Fruit fly (Drosophila melanogaster): ENCODE results near the gene Semp1.
"Not testable (repeated sequence)": the region's sequence is repeated elsewhere in the genome, so short reads cannot be mapped to it uniquely, and the experiment has no call there.

Gene Semp1

DNA sequence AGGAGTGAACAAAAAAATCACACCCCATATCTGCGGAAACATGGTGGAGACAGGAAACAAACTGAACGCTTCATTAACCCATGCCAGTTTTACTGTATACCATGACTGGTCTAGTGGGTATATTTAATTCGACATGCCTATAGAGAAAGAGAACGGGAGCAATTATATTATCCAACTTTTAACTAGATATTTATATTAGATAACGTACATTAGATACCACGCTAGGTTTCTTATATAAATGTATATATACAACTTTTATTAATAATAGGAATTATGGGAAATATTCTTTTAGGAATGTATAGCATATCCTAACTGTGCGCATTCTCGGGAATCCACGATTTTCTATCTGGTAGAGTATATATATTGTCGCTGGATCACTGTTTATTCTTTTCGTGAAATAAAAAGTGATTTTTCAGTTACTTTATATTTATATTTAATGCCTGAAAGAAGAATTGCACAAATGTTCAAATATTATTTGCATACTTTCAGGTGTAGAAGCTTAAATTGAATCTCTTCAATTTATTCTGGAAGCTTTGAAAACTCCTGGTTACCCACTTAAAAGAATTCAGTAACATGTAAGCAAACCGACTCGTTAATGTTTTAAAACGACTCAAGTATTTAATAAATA, at the start of gene Semp1:
TSS of gene Semp1 (minus strand) at position 51 of the 628 bp plus-strand sequence.
- no peak for TF ChIP-seq usp (GFP tag; optimal IDR thresholded peaks at IDR 0.05)
- no peak for TF ChIP-seq sage (GFP tag; optimal IDR thresholded peaks at IDR 0.05)
- TF ChIP-seq woc (GFP tag; optimal IDR thresholded peaks at IDR 0.05) = no peak
- no peak for TF ChIP-seq dmrt93B (GFP tag; optimal IDR thresholded peaks at IDR 0.05)
- no peak for TF ChIP-seq h (GFP tag; optimal IDR thresholded peaks at IDR 0.05)
- TF ChIP-seq dsf (GFP tag; optimal IDR thresholded peaks at IDR 0.05; ENCODE audit: borderline replicate concordance) = no peak
- TF ChIP-seq foxo (GFP tag; optimal IDR thresholded peaks at IDR 0.05) = no peak
- no peak for TF ChIP-seq CG9705 (GFP tag; optimal IDR thresholded peaks at IDR 0.05)
- TF ChIP-seq ey (GFP tag; optimal IDR thresholded peaks at IDR 0.05) = no peak
- no peak for TF ChIP-seq Mio (GFP tag; optimal IDR thresholded peaks at IDR 0.05)
- no peak for TF ChIP-seq Jra (GFP tag; optimal IDR thresholded peaks at IDR 0.05)
- TF ChIP-seq N (GFP tag; optimal IDR thresholded peaks at IDR 0.05) = no peak
- TF ChIP-seq Hr78 (GFP tag; optimal IDR thresholded peaks at IDR 0.05) = no peak
- no peak for TF ChIP-seq sv (GFP tag; optimal IDR thresholded peaks at IDR 0.05)
- no peak for TF ChIP-seq tai (GFP tag; optimal IDR thresholded peaks at IDR 0.05)
- TF ChIP-seq fru (GFP tag; optimal IDR thresholded peaks at IDR 0.05) = no peak
- TF ChIP-seq brk (GFP tag; optimal IDR thresholded peaks at IDR 0.05) = no peak

DNA sequence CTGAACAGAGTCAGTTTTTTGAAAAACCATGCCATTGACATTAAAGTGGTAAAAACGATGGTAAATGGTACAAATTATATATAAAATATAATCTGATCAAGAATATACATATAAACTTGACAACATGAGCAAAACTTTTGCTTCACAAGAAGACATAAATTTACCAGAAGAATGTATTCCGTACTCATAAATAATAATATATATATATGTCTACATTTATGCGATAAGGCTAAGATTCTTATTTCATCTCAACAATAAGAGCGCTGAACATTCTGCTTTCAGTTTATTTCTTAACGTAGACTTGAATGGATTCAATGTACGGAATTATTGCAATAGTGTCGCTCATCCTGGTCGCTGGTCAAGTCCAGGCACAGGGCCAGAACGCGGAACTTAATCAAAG, 47.6 kb upstream of the Semp1 start, which contains the start of gene CG18477:
TSS of gene CG18477 (plus strand) at position 301 of the 400 bp plus-strand sequence.
- not testable (repeated sequence) for TF ChIP-seq dl (GFP tag; optimal IDR thresholded peaks at IDR 0.05; ENCODE audit: insufficient read depth in 1 of 2, partially characterized antibody in 2 of 2); usp (GFP tag; optimal IDR thresholded peaks at IDR 0.05); lola (GFP tag; optimal IDR thresholded peaks at IDR 0.05)

DNA sequence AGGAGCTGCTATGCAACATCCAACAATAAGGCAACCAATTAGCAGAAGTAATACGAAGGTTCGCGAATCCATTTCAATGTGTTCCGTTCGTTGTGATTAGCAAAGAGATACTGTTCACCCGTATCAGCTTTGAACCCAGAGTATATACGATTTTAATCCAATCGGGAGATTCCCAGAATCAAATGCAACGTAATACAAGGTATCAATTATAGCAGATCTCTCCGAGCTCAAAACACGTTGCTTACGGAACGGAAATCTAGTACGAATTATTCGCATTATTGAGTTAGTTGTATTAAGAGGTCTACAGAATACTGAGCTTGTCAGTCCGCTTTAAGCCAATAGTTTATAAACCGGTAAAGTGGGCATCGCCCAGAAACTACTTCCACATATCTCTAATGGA, 46.2 kb upstream of the Semp1 start, which contains the start of gene CG44141:
TSS of gene CG44141 (minus strand) at position 101 of the 400 bp plus-strand sequence.
- TF ChIP-seq fru, rgr, foxo (GFP tag; optimal IDR thresholded peaks at IDR 0.05): not testable (repeated sequence)

DNA sequence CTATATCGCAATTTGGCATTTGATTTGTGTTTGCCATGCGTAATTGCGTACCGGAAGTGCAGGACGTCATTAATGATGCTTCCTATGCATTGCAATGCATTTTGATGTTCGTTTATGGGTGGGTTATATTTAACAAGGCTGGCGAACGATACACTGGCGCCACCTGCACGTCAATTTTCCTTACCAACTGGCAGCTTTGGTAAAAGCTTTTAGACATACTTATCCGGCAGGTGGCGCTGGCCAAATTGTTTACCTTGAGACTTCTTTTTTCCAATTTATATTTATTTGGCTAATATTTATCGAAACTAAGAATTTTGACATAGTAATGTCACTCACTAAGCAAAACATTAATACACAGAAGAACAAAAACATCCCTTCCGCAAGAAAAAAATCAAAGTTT, 30.7 kb upstream of the Semp1 start:
- TF ChIP-seq jim (GFP tag; optimal IDR thresholded peaks at IDR 0.05) (no peak), Myc (optimal IDR thresholded peaks at IDR 0.05) (peak; percentile 3), Hr83 (GFP tag; optimal IDR thresholded peaks at IDR 0.05; ENCODE audit: poor library complexity, severe bottlenecking) (peak; percentile 65), Hnf4 (GFP tag; optimal IDR thresholded peaks at IDR 0.05) (no peak), Dif (GFP tag; optimal IDR thresholded peaks at IDR 0.05; ENCODE audit: partially characterized antibody) (no peak), dmrt93B (GFP tag; optimal IDR thresholded peaks at IDR 0.05) (no peak), foxo (GFP tag; optimal IDR thresholded peaks at IDR 0.05) (no peak), Sp1 (GFP tag; optimal IDR thresholded peaks at IDR 0.05) (no peak), GATAd (GFP tag; optimal IDR thresholded peaks at IDR 0.05) (no peak), sv (GFP tag; optimal IDR thresholded peaks at IDR 0.05) (no peak)

DNA sequence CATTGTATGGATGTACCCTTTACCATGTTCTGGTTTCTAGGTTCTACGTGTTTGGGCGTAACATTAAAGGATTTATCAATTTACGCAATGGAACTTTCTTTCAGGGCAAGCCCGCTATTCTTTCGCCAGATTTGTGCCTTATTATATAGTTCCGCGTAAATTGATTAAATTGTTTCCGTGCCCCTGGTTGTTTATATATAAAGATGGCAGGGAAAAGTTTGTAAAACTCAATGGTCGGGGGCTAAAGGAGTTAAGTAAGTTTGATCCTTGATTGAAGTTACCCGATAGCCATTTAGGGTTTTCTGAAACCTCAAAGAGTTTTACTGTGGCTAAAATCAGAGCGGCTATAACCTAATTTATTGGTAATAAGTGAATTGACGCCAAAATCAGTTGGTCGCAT, 28.5 kb upstream of the Semp1 start:
- TF ChIP-seq jim (GFP tag; optimal IDR thresholded peaks at IDR 0.05) = no peak
- no peak for TF ChIP-seq CG9705 (GFP tag; optimal IDR thresholded peaks at IDR 0.05)
- TF ChIP-seq Vsx2 (GFP tag; optimal IDR thresholded peaks at IDR 0.05; ENCODE audit: partially characterized antibody) = no peak
- TF ChIP-seq rgr (GFP tag; optimal IDR thresholded peaks at IDR 0.05) = no peak
- TF ChIP-seq Dfd (GFP tag; optimal IDR thresholded peaks at IDR 0.05) = no peak
- TF ChIP-seq Hr78 (GFP tag; optimal IDR thresholded peaks at IDR 0.05) = no peak
- TF ChIP-seq Hnf4 (GFP tag; optimal IDR thresholded peaks at IDR 0.05) = no peak
- TF ChIP-seq GATAd (GFP tag; optimal IDR thresholded peaks at IDR 0.05) = no peak
- TF ChIP-seq brk (GFP tag; optimal IDR thresholded peaks at IDR 0.05) = no peak
- no peak for TF ChIP-seq sv (GFP tag; optimal IDR thresholded peaks at IDR 0.05)
- no peak for TF ChIP-seq ey (GFP tag; optimal IDR thresholded peaks at IDR 0.05)
- no peak for TF ChIP-seq dmrt93B (GFP tag; optimal IDR thresholded peaks at IDR 0.05)
- TF ChIP-seq sage (GFP tag; optimal IDR thresholded peaks at IDR 0.05) = no peak
- TF ChIP-seq br (GFP tag; optimal IDR thresholded peaks at IDR 0.05) = no peak
- no peak for TF ChIP-seq dl (GFP tag; optimal IDR thresholded peaks at IDR 0.05; ENCODE audit: insufficient read depth in 1 of 2, partially characterized antibody in 2 of 2)
- no peak for TF ChIP-seq Dif (GFP tag; optimal IDR thresholded peaks at IDR 0.05; ENCODE audit: partially characterized antibody)
- TF ChIP-seq OdsH (GFP tag; optimal IDR thresholded peaks at IDR 0.05) = no peak
- no peak for TF ChIP-seq N (GFP tag; optimal IDR thresholded peaks at IDR 0.05)

Data from whole organism, wandering third instar larva.